Worm (Caenorhabditis elegans) whole organism, L4 larva: Measurements from ENCODE around the gene jmjd-3.1.

Experiments
- T20F7.1 ChIP-seq: fragments of 200-800 bp; sonication (Bioruptor generic); optimal IDR thresholded peaks from 2 replicates; lab custom pipeline; 2018; ENCODE audit warnings: mild to moderate bottlenecking, missing genetic modification characterization, missing compliant biosample characterization
- T26A8.4 ChIP-seq: fragments of 200-800 bp; sonication (Bioruptor generic); IDR thresholded peaks from 2 replicates; pipeline ENCODE4 v1.3.6; 2022; ENCODE audit warnings: missing genetic modification characterization, missing compliant biosample characterization
- Y105C5A.15 ChIP-seq: fragments of 200-800 bp; sonication (Bioruptor generic); IDR thresholded peaks from 2 replicates; pipeline ENCODE4 v1.3.6; 2022; ENCODE audit warnings: missing genetic modification characterization, missing compliant biosample characterization
- ZK337.2 ChIP-seq: fragments of 200-800 bp; sonication (Bioruptor generic); IDR thresholded peaks from 2 replicates; pipeline ENCODE4 v1.3.6; 2022; ENCODE audit warnings: missing genetic modification reagents, missing genetic modification characterization, missing compliant biosample characterization
- ZK546.5 ChIP-seq, 2 experiments: sonication (generic microtip); optimal IDR thresholded peaks; 2 replicates each; lab custom pipeline; 2017; ENCODE audit warnings: missing biosample characterization in 2 of 2, missing genetic modification characterization in 2 of 2
- aha-1 ChIP-seq: fragments of 150-350 bp; peaks from one replicate; lab custom pipeline; 2014; ENCODE audit warnings: missing biosample characterization, missing genetic modification characterization
- ceh-20 ChIP-seq: fragments of 200-800 bp; sonication (Bioruptor generic); IDR thresholded peaks from 2 replicates; pipeline ENCODE4 v1.3.6; 2022; ENCODE audit warnings: missing genetic modification reagents, missing genetic modification characterization, missing compliant biosample characterization
- daf-16 ChIP-seq, 3 experiments: sonication (generic microtip); optimal IDR thresholded peaks; 2 replicates each; lab custom pipeline; 2016 to 2017; ENCODE audit warnings: missing genetic modification characterization in 3 of 3, missing genetic modification reagents in 3 of 3, mild to moderate bottlenecking in 2 of 3, missing compliant biosample characterization in 2 of 3, missing biosample characterization in 1 of 3, moderate library complexity in 1 of 3
- daf-19 ChIP-seq: fragments of 200-800 bp; sonication (Bioruptor generic); conservative IDR thresholded peaks from 2 replicates; pipeline ENCODE4 v1.3.6; 2022; ENCODE audit warnings: missing genetic modification characterization, missing compliant biosample characterization
- dmd-6 ChIP-seq: fragments of 200-800 bp; sonication (Bioruptor generic); IDR thresholded peaks from 2 replicates; pipeline ENCODE4 v1.3.6; 2022; ENCODE audit warnings: missing genetic modification reagents, missing genetic modification characterization, missing compliant biosample characterization
- dmd-9 ChIP-seq: fragments of 200-800 bp; sonication (Bioruptor generic); IDR thresholded peaks from 2 replicates; pipeline ENCODE4 v1.3.6; 2022; ENCODE audit warnings: missing genetic modification reagents, missing genetic modification characterization, missing compliant biosample characterization
- dpl-1 ChIP-seq: fragments of 150-350 bp; optimal IDR thresholded peaks from 2 replicates; lab custom pipeline; 2014; ENCODE audit warnings: missing biosample characterization, missing genetic modification reagents, missing genetic modification characterization
- duxl-1 ChIP-seq: sonication (generic microtip); optimal IDR thresholded peaks from 2 replicates; lab custom pipeline; 2016; ENCODE audit warnings: mild to moderate bottlenecking, missing genetic modification characterization, moderate library complexity, missing compliant biosample characterization; ENCODE audit not compliant: poor library complexity
- egl-27 ChIP-seq: sonication (generic microtip); optimal IDR thresholded peaks from 3 replicates; lab custom pipeline; 2017; ENCODE audit warnings: missing biosample characterization, missing genetic modification reagents, missing genetic modification characterization
- egl-43 ChIP-seq: fragments of 200-800 bp; sonication (Bioruptor generic); IDR thresholded peaks from 2 replicates; pipeline ENCODE4 v1.3.6; 2022; ENCODE audit warnings: missing genetic modification reagents, missing genetic modification characterization, missing compliant biosample characterization
- fkh-10 ChIP-seq: fragments of 150-350 bp; optimal IDR thresholded peaks from 2 replicates; lab custom pipeline; 2014; ENCODE audit warnings: missing biosample characterization, missing genetic modification reagents, missing genetic modification characterization
- hlh-11 ChIP-seq: fragments of 200-800 bp; sonication (Bioruptor generic); optimal IDR thresholded peaks from 2 replicates; lab custom pipeline; 2018; ENCODE audit warnings: mild to moderate bottlenecking, missing genetic modification characterization, missing compliant biosample characterization
- hlh-30 ChIP-seq: sonication (generic microtip); optimal IDR thresholded peaks from 2 replicates; lab custom pipeline; 2017; ENCODE audit warnings: antibody characterized with exemption, mild to moderate bottlenecking, missing genetic modification characterization, missing compliant biosample characterization; ENCODE audit not compliant: insufficient read depth
- lim-7 ChIP-seq: fragments of 200-800 bp; sonication (Bioruptor generic); IDR thresholded peaks from 2 replicates; pipeline ENCODE4 v1.3.6; 2022; ENCODE audit warnings: missing genetic modification characterization, missing compliant biosample characterization
- lin-13 ChIP-seq: fragments of 150-350 bp; optimal IDR thresholded peaks from 2 replicates; lab custom pipeline; 2014; ENCODE audit warnings: missing biosample characterization, missing genetic modification reagents, missing genetic modification characterization
- lin-15B ChIP-seq: fragments of 150-350 bp; sonication (generic microtip); optimal IDR thresholded peaks from 3 replicates; lab custom pipeline; 2014; ENCODE audit warnings: missing biosample characterization, missing genetic modification characterization
- lir-3 ChIP-seq: sonication (generic microtip); optimal IDR thresholded peaks from 2 replicates; lab custom pipeline; 2016; ENCODE audit warnings: mild to moderate bottlenecking, missing genetic modification characterization, missing compliant biosample characterization
- madf-5 ChIP-seq, 2 experiments: fragments of 200-800 bp; sonication (Bioruptor generic); IDR thresholded peaks; 2 replicates each; pipeline ENCODE4 v1.3.6; 2022; ENCODE audit warnings: missing compliant biosample characterization in 2 of 2, missing genetic modification characterization in 2 of 2
- mes-2 ChIP-seq: sonication (generic microtip); optimal IDR thresholded peaks from 2 replicates; lab custom pipeline; 2016; ENCODE audit warnings: missing genotype, mild to moderate bottlenecking, missing genetic modification characterization, missing compliant biosample characterization; ENCODE audit not compliant: poor library complexity, severe bottlenecking
- mxl-2 ChIP-seq: fragments of 200-800 bp; sonication (Bioruptor generic); conservative IDR thresholded peaks from 2 replicates; pipeline ENCODE4 v1.3.6; 2022; ENCODE audit warnings: missing genetic modification reagents, missing genetic modification characterization, missing compliant biosample characterization
- nhr-10 ChIP-seq: fragments of 150-350 bp; optimal IDR thresholded peaks from 2 replicates; lab custom pipeline; 2014; ENCODE audit warnings: missing biosample characterization, missing genetic modification characterization
- nhr-102 ChIP-seq: sonication (generic microtip); optimal IDR thresholded peaks from 2 replicates; lab custom pipeline; 2016; ENCODE audit warnings: mild to moderate bottlenecking, missing genetic modification characterization, moderate library complexity, missing compliant biosample characterization
- nhr-111 ChIP-seq: fragments of 200-800 bp; sonication (Bioruptor generic); optimal IDR thresholded peaks from 2 replicates; lab custom pipeline; 2018; ENCODE audit warnings: mild to moderate bottlenecking, missing genetic modification characterization, missing compliant biosample characterization
- nhr-25 ChIP-seq: sonication (generic microtip); optimal IDR thresholded peaks from 2 replicates; lab custom pipeline; 2017; ENCODE audit warnings: missing genetic modification characterization, mild to moderate bottlenecking, missing compliant biosample characterization, antibody characterized with exemption, moderate library complexity, borderline replicate concordance; ENCODE audit not compliant: insufficient read depth
- nhr-28 ChIP-seq: fragments of 150-350 bp; optimal IDR thresholded peaks from 2 replicates; lab custom pipeline; 2014; ENCODE audit warnings: missing biosample characterization, missing genetic modification characterization
- nhr-48 ChIP-seq: sonication (generic microtip); optimal IDR thresholded peaks from 2 replicates; lab custom pipeline; 2016; ENCODE audit warnings: mild to moderate bottlenecking, missing genetic modification characterization, missing compliant biosample characterization
- nhr-6 ChIP-seq: fragments of 150-350 bp; optimal IDR thresholded peaks from 2 replicates; lab custom pipeline; 2014; ENCODE audit warnings: missing biosample characterization, missing genetic modification characterization
- pqm-1 ChIP-seq: sonication (generic microtip); optimal IDR thresholded peaks from 2 replicates; lab custom pipeline; 2017; ENCODE audit warnings: missing biosample characterization, missing genetic modification characterization
- rbr-2 ChIP-seq: sonication (generic microtip); optimal IDR thresholded peaks from 2 replicates; lab custom pipeline; 2016; ENCODE audit warnings: missing genotype, missing genetic modification characterization, missing compliant biosample characterization
- snpc-1.2 ChIP-seq: fragments of 200-800 bp; sonication (Bioruptor generic); IDR thresholded peaks from 2 replicates; pipeline ENCODE4 v1.3.6; 2022; ENCODE audit warnings: missing genetic modification reagents, missing genetic modification characterization, missing compliant biosample characterization
- spr-3 ChIP-seq: fragments of 200-800 bp; sonication (Bioruptor generic); optimal IDR thresholded peaks from 2 replicates; lab custom pipeline; 2018; ENCODE audit warnings: mild to moderate bottlenecking, missing genetic modification characterization, missing compliant biosample characterization
- unc-62 ChIP-seq, 3 experiments: fragments of 150-350 bp in 1 of 3; sonication (generic microtip); optimal IDR thresholded peaks in 2 of 3; peaks in 1 of 3; 1 replicate in 1 of 3; 2 replicates in 2 of 3; lab custom pipeline; 2014 to 2017; ENCODE audit warnings: missing biosample characterization in 3 of 3, missing genetic modification characterization in 3 of 3, missing genetic modification reagents in 3 of 3, missing genotype in 1 of 3
- vab-7 ChIP-seq: fragments of 200-800 bp; sonication (Bioruptor generic); IDR thresholded peaks from 2 replicates; pipeline ENCODE4 v1.3.6; 2022; ENCODE audit warnings: missing genetic modification reagents, missing genetic modification characterization, missing compliant biosample characterization
- zag-1 ChIP-seq: fragments of 150-350 bp; optimal IDR thresholded peaks from 2 replicates; lab custom pipeline; 2014; ENCODE audit warnings: missing biosample characterization, missing genetic modification characterization
- zip-11 ChIP-seq: fragments of 200-800 bp; sonication (Bioruptor generic); IDR thresholded peaks from 2 replicates; pipeline ENCODE4 v1.3.6; 2022; ENCODE audit warnings: missing genetic modification characterization, missing compliant biosample characterization

Gene jmjd-3.1

ce11 chrX:8556614-8557196 lies 14.1 kb upstream of the jmjd-3.1 start, which contains the start of gene utx-1 (continued):
- TF ChIP-seq fkh-10 (GFP tag; lab: Kevin White, UChicago) (no peak), mes-2 (tag; lab: Kevin White, UChicago) (peak; percentile 69), nhr-6 (tag; lab: Kevin White, UChicago) (peak; percentile 18), egl-27 (tag; lab: Kevin White, UChicago) (no peak), ceh-20 (GFP tag; lab: Robert Waterston, UW) (no peak), vab-7 (no peak), nhr-111 (GFP tag; lab: Kevin White, UChicago) (no peak), Y105C5A.15 (no peak), duxl-1 (no peak), daf-19 (GFP tag; lab: Robert Waterston, UW) (no peak), nhr-102 (tag; lab: Kevin White, UChicago) (peak; percentile 31), nhr-48 (tag; lab: Kevin White, UChicago) (no peak), snpc-1.2 (GFP tag; lab: Robert Waterston, UW) (no peak), nhr-10 (tag; lab: Kevin White, UChicago) (no peak), lin-15B (no peak), T26A8.4 (no peak), zip-11 (no peak), ZK546.5 (tag; optimal IDR thresholded peaks at IDR 0.05; lab: Kevin White, UChicago) (no peak), spr-3 (GFP tag; lab: Kevin White, UChicago) (no peak), egl-43 (GFP tag; lab: Robert Waterston, UW) (0 out of 2 replicates have a peak, but pooled peaks have one; percentile 8), rbr-2 (peak; percentile 55), T20F7.1 (GFP tag; lab: Kevin White, UChicago) (peak; percentile 72), zag-1 (no peak), hlh-30 (tag; lab: Kevin White, UChicago) (peak; percentile 30)

ce11 chrX:8562586-8562985 lies 8.3 kb upstream of the jmjd-3.1 start:
- TF ChIP-seq ZK337.2 (GFP tag; lab: Robert Waterston, UW) (no peak), dpl-1 (GFP tag; lab: Kevin White, UChicago) (no peak), unc-62 (GFP tag; optimal IDR thresholded peaks at IDR 0.05 in 1 of 2; lab: Kevin White, UChicago) (peak in 1 of 2 experiments; percentile 90), unc-62 (tag; optimal IDR thresholded peaks at IDR 0.05; lab: Kevin White, UChicago) (no peak)

ce11 chrX:8563663-8564450 lies 7.0 kb upstream of the jmjd-3.1 start:
- TF ChIP-seq lir-3 (tag; lab: Kevin White, UChicago) (no peak), lim-7 (no peak), hlh-30 (tag; lab: Kevin White, UChicago) (peak; percentile 30), egl-43 (GFP tag; lab: Robert Waterston, UW) (no peak), nhr-25 (tag; lab: Kevin White, UChicago) (no peak), dmd-9 (GFP tag; lab: Robert Waterston, UW) (no peak), nhr-28 (tag; lab: Kevin White, UChicago) (peak; percentile 44), nhr-10 (tag; lab: Kevin White, UChicago) (no peak), nhr-48 (tag; lab: Kevin White, UChicago) (peak; percentile 11), lin-13 (GFP tag; lab: Kevin White, UChicago) (no peak), daf-16 (GFP tag; optimal IDR thresholded peaks at IDR 0.05; lab: Kevin White, UChicago) (no peak), daf-16 (tag; optimal IDR thresholded peaks at IDR 0.05; lab: Kevin White, UChicago) (peak; percentile 38), madf-5 (GFP tag; IDR thresholded peaks at IDR 0.05; lab: Robert Waterston, UW) (no peak), lin-15B (no peak), dmd-6 (GFP tag; lab: Robert Waterston, UW) (peak; percentile 49), nhr-6 (tag; lab: Kevin White, UChicago) (no peak), mxl-2 (GFP tag; lab: Robert Waterston, UW) (no peak), hlh-11 (tag; lab: Kevin White, UChicago) (peak; percentile 33), nhr-111 (GFP tag; lab: Kevin White, UChicago) (no peak), unc-62 (GFP tag; optimal IDR thresholded peaks at IDR 0.05 in 1 of 2; lab: Kevin White, UChicago) (peak in 1 of 2 experiments; percentile 94), unc-62 (tag; optimal IDR thresholded peaks at IDR 0.05; lab: Kevin White, UChicago) (no peak), aha-1 (peak; percentile 38), pqm-1 (tag; lab: Kevin White, UChicago) (peak; percentile 87)
